Worm (Caenorhabditis elegans) whole organism, mixed stage, embryonic: ENCODE results near the gene nos-3.
A peak's percentile ranks its signal among the peaks of the same experiment; 100 is the strongest.

ENCODE experiments used
- M03D4.4 ChIP-seq: sonication (generic microtip); optimal IDR thresholded peaks from 2 replicates; lab custom pipeline; 2017; ENCODE audit warnings: mild to moderate bottlenecking, missing genetic modification characterization, missing compliant biosample characterization
- bed-3 ChIP-seq: fragments of 200-800 bp; sonication (Bioruptor generic); optimal IDR thresholded peaks from 3 replicates; lab custom pipeline; 2018; ENCODE audit warnings: mild to moderate bottlenecking, missing genetic modification characterization, moderate library complexity, missing compliant biosample characterization
- blmp-1 ChIP-seq: fragments of 150-350 bp; optimal IDR thresholded peaks from 2 replicates; lab custom pipeline; 2014; ENCODE audit warnings: missing biosample characterization, missing genetic modification characterization
- ceh-39 ChIP-seq: fragments of 150-350 bp; optimal IDR thresholded peaks from 2 replicates; lab custom pipeline; 2014; ENCODE audit warnings: missing biosample characterization, missing genetic modification characterization
- ceh-43 ChIP-seq: fragments of 200-800 bp; sonication (Bioruptor generic); optimal IDR thresholded peaks from 2 replicates; lab custom pipeline; 2018; ENCODE audit warnings: mild to moderate bottlenecking, missing genetic modification characterization, moderate library complexity, missing compliant biosample characterization
- ceh-83 ChIP-seq: fragments of 200-800 bp; sonication (Bioruptor generic); optimal IDR thresholded peaks from 2 replicates; lab custom pipeline; 2018; ENCODE audit warnings: mild to moderate bottlenecking, missing genetic modification characterization, missing compliant biosample characterization
- ces-1 ChIP-seq: fragments of 150-350 bp; optimal IDR thresholded peaks from 2 replicates; lab custom pipeline; 2014; ENCODE audit warnings: missing biosample characterization, missing genetic modification reagents, missing genetic modification characterization
- cnd-1 ChIP-seq: fragments of 200-800 bp; sonication (Bioruptor generic); optimal IDR thresholded peaks from 2 replicates; lab custom pipeline; 2018; ENCODE audit warnings: mild to moderate bottlenecking, missing genetic modification characterization, missing compliant biosample characterization
- drap-1 ChIP-seq: fragments of 200-800 bp; sonication (Bioruptor generic); optimal IDR thresholded peaks from 3 replicates; lab custom pipeline; 2018; ENCODE audit warnings: mild to moderate bottlenecking, missing genetic modification characterization, missing compliant biosample characterization
- elt-1 ChIP-seq: sonication (generic microtip); optimal IDR thresholded peaks from 2 replicates; lab custom pipeline; 2017; ENCODE audit warnings: missing genetic modification characterization, mild to moderate bottlenecking, missing compliant biosample characterization, antibody characterized with exemption, moderate library complexity, borderline replicate concordance; ENCODE audit not compliant: insufficient read depth
- elt-3 ChIP-seq: fragments of 150-350 bp; optimal IDR thresholded peaks from 2 replicates; lab custom pipeline; 2014; ENCODE audit warnings: missing biosample characterization, missing genetic modification characterization
- ham-2 ChIP-seq: fragments of 200-800 bp; sonication (Bioruptor generic); optimal IDR thresholded peaks from 2 replicates; lab custom pipeline; 2018; ENCODE audit warnings: mild to moderate bottlenecking, missing genetic modification characterization, missing compliant biosample characterization
- hlh-1 ChIP-seq: fragments of 150-350 bp; optimal IDR thresholded peaks from 2 replicates; lab custom pipeline; 2014; ENCODE audit warnings: missing biosample characterization, missing genetic modification reagents, missing genetic modification characterization
- lin-13 ChIP-seq: fragments of 150-350 bp; optimal IDR thresholded peaks from 2 replicates; lab custom pipeline; 2014; ENCODE audit warnings: missing biosample characterization, missing genetic modification characterization
- lin-32 ChIP-seq: fragments of 200-800 bp; sonication (Bioruptor generic); optimal IDR thresholded peaks from 2 replicates; lab custom pipeline; 2018; ENCODE audit warnings: mild to moderate bottlenecking, missing genetic modification characterization, missing compliant biosample characterization
- lsy-2 ChIP-seq: fragments of 150-350 bp; optimal IDR thresholded peaks from 2 replicates; lab custom pipeline; 2014; ENCODE audit warnings: missing biosample characterization, missing genetic modification characterization
- mab-5 ChIP-seq: fragments of 150-350 bp; optimal IDR thresholded peaks from 2 replicates; lab custom pipeline; 2014; ENCODE audit warnings: missing biosample characterization, missing genetic modification characterization
- mep-1 ChIP-seq: fragments of 150-350 bp; optimal IDR thresholded peaks from 2 replicates; lab custom pipeline; 2017; ENCODE audit warnings: missing biosample characterization, missing genetic modification reagents, missing genetic modification characterization, inconsistent platforms
- mls-2 ChIP-seq: sonication (generic microtip); optimal IDR thresholded peaks from 2 replicates; lab custom pipeline; 2016; ENCODE audit warnings: mild to moderate bottlenecking, missing genetic modification characterization, moderate library complexity, missing compliant biosample characterization
- nhr-12 ChIP-seq: fragments of 150-350 bp; optimal IDR thresholded peaks from 2 replicates; lab custom pipeline; 2014; ENCODE audit warnings: missing biosample characterization, missing genetic modification characterization
- nhr-2 ChIP-seq: fragments of 150-350 bp; optimal IDR thresholded peaks from 2 replicates; lab custom pipeline; 2014; ENCODE audit warnings: missing biosample characterization, missing genetic modification characterization
- nhr-237 ChIP-seq: fragments of 150-350 bp; optimal IDR thresholded peaks from 2 replicates; lab custom pipeline; 2014; ENCODE audit warnings: missing biosample characterization, missing genetic modification characterization
- nhr-76 ChIP-seq: sonication (generic microtip); optimal IDR thresholded peaks from 2 replicates; lab custom pipeline; 2017; ENCODE audit warnings: missing biosample characterization, missing genetic modification characterization
- pha-4 ChIP-seq: fragments of 150-350 bp; optimal IDR thresholded peaks from 2 replicates; lab custom pipeline; 2018; ENCODE audit warnings: missing biosample characterization, missing genetic modification reagents, missing genetic modification characterization
- sem-2 ChIP-seq: fragments of 200-800 bp; sonication (Bioruptor generic); optimal IDR thresholded peaks from 2 replicates; lab custom pipeline; 2018; ENCODE audit warnings: mild to moderate bottlenecking, missing genetic modification characterization, missing compliant biosample characterization
- snpc-4 ChIP-seq: fragments of 150-350 bp; optimal IDR thresholded peaks from 2 replicates; lab custom pipeline; 2014; ENCODE audit warnings: missing biosample characterization, missing genetic modification characterization
- sptf-1 ChIP-seq: sonication (generic microtip); optimal IDR thresholded peaks from 2 replicates; lab custom pipeline; 2017; ENCODE audit warnings: mild to moderate bottlenecking, missing genetic modification characterization, moderate library complexity, missing compliant biosample characterization
- tbx-8 ChIP-seq: fragments of 200-800 bp; sonication (Bioruptor generic); optimal IDR thresholded peaks from 2 replicates; lab custom pipeline; 2018; ENCODE audit warnings: mild to moderate bottlenecking, missing genetic modification characterization, moderate library complexity, missing compliant biosample characterization
- unc-120 ChIP-seq: sonication (generic microtip); optimal IDR thresholded peaks from 2 replicates; lab custom pipeline; 2017; ENCODE audit warnings: missing genetic modification characterization, missing compliant biosample characterization; ENCODE audit not compliant: poor library complexity, severe bottlenecking
- unc-62 ChIP-seq: fragments of 150-350 bp; optimal IDR thresholded peaks from 2 replicates; lab custom pipeline; 2014; ENCODE audit warnings: missing biosample characterization, missing genetic modification reagents, missing genetic modification characterization
- zip-8 ChIP-seq: fragments of 150-350 bp; optimal IDR thresholded peaks from 2 replicates; lab custom pipeline; 2014; ENCODE audit warnings: missing biosample characterization, missing genetic modification characterization
- ztf-11 ChIP-seq: fragments of 150-350 bp; optimal IDR thresholded peaks from 2 replicates; lab custom pipeline; 2014; ENCODE audit warnings: missing biosample characterization, missing genetic modification characterization

nos-3 gene

ce11 chrII:9746069-9746468 lies at the start of gene nos-3, which contains the start of gene Y53C12B.1:
Gene nos-3, plus strand, starts transcription at chrII:9746316.
Gene Y53C12B.1, minus strand, starts transcription at chrII:9746078.
- peak; percentile 91 for TF ChIP-seq ces-1
- peak; percentile 98 for TF ChIP-seq unc-120 (tag; lab: Kevin White, UChicago)
- peak; percentile 39 for TF ChIP-seq nhr-237 (tag; lab: Kevin White, UChicago)
- peak; percentile 81 for TF ChIP-seq ceh-39
- TF ChIP-seq snpc-4: no peak
- peak; percentile 25 for TF ChIP-seq hlh-1 (tag; lab: Kevin White, UChicago)
- TF ChIP-seq lsy-2 (tag; lab: Kevin White, UChicago): peak; percentile 98
- no peak for TF ChIP-seq drap-1 (GFP tag; lab: Kevin White, UChicago)
- peak; percentile 66 for TF ChIP-seq mep-1 (tag; lab: Kevin White, UChicago)
- TF ChIP-seq blmp-1 (tag; lab: Kevin White, UChicago): no peak
- TF ChIP-seq pha-4: peak; percentile 68
- TF ChIP-seq lin-13: peak; percentile 79

ce11 chrII:9700363-9700762 lies 45.8 kb upstream of the nos-3 start, which contains the start of the genes Y53C12A.8 and Y53C12A.7:
Gene Y53C12A.8, minus strand, starts transcription at chrII:9700463.
Gene Y53C12A.7, plus strand, starts transcription at chrII:9700543.
- TF ChIP-seq mab-5 (tag; lab: Kevin White, UChicago): no peak
- TF ChIP-seq mep-1 (tag; lab: Kevin White, UChicago): no peak
- no peak for TF ChIP-seq blmp-1 (tag; lab: Kevin White, UChicago)
- no peak for TF ChIP-seq ceh-43
- TF ChIP-seq lin-32 (GFP tag; lab: Kevin White, UChicago): no peak
- no peak for TF ChIP-seq nhr-12
- no peak for TF ChIP-seq bed-3 (GFP tag; lab: Kevin White, UChicago)
- TF ChIP-seq pha-4: no peak
- TF ChIP-seq M03D4.4 (tag; lab: Kevin White, UChicago): no peak
- no peak for TF ChIP-seq nhr-237 (tag; lab: Kevin White, UChicago)
- TF ChIP-seq ham-2 (GFP tag; lab: Kevin White, UChicago): no peak
- TF ChIP-seq ztf-11 (tag; lab: Kevin White, UChicago): no peak
- TF ChIP-seq, all 35 proteins: peak for 0

- TF ChIP-seq nhr-76 (tag; lab: Kevin White, UChicago): no peak
- no peak for TF ChIP-seq mep-1 (tag; lab: Kevin White, UChicago)
- TF ChIP-seq ztf-11 (tag; lab: Kevin White, UChicago): no peak
Measured at ce11 chrII:9703601-9704000, 42.5 kb upstream of the nos-3 start, which contains the start of gene mop-25.2. Gene mop-25.2, minus strand, starts transcription at chrII:9703701.

- TF ChIP-seq unc-62 (GFP tag; lab: Kevin White, UChicago) (no peak), elt-3 (no peak), sptf-1 (no peak), unc-120 (tag; lab: Kevin White, UChicago) (no peak), ceh-39 (no peak), nhr-12 (no peak), ham-2 (GFP tag; lab: Kevin White, UChicago) (no peak), cnd-1 (no peak), hlh-1 (tag; lab: Kevin White, UChicago) (no peak), ces-1 (no peak), blmp-1 (tag; lab: Kevin White, UChicago) (no peak), sem-2 (GFP tag; lab: Kevin White, UChicago) (no peak), tbx-8 (GFP tag; lab: Kevin White, UChicago) (no peak), M03D4.4 (tag; lab: Kevin White, UChicago) (no peak), mab-5 (tag; lab: Kevin White, UChicago) (no peak), bed-3 (GFP tag; lab: Kevin White, UChicago) (no peak), nhr-237 (tag; lab: Kevin White, UChicago) (no peak), pha-4 (no peak)
Measured at ce11 chrII:9704746-9705145, 41.4 kb upstream of the nos-3 start, which contains the start of gene Y53C12A.10. Gene Y53C12A.10, minus strand, starts transcription at chrII:9704846.

- peak; percentile 31 for TF ChIP-seq mep-1 (tag; lab: Kevin White, UChicago)
- peak; percentile 43 for TF ChIP-seq nhr-237 (tag; lab: Kevin White, UChicago)
- no peak for TF ChIP-seq mab-5 (tag; lab: Kevin White, UChicago)
- no peak for TF ChIP-seq ham-2 (GFP tag; lab: Kevin White, UChicago)
- TF ChIP-seq lsy-2 (tag; lab: Kevin White, UChicago): peak; percentile 51
- peak; percentile 11 for TF ChIP-seq nhr-2 (tag; lab: Kevin White, UChicago)
- TF ChIP-seq ces-1: peak; percentile 29
Measured at ce11 chrII:9706207-9706606, 39.9 kb upstream of the nos-3 start, which contains the start of gene Y53C12A.3. Gene Y53C12A.3, minus strand, starts transcription at chrII:9706240.

ce11 chrII:9708835-9709299 lies 37.2 kb upstream of the nos-3 start, which contains the start of gene glt-5:
Gene glt-5, minus strand, starts transcription at chrII:9708885.
- TF ChIP-seq ztf-11 (tag; lab: Kevin White, UChicago): no peak
- no peak for TF ChIP-seq tbx-8 (GFP tag; lab: Kevin White, UChicago)
- TF ChIP-seq sem-2 (GFP tag; lab: Kevin White, UChicago): no peak
- TF ChIP-seq zip-8 (tag; lab: Kevin White, UChicago): no peak
- TF ChIP-seq nhr-237 (tag; lab: Kevin White, UChicago): no peak
- no peak for TF ChIP-seq nhr-12
- TF ChIP-seq elt-3: no peak
- TF ChIP-seq ceh-39: no peak
- TF ChIP-seq elt-1 (tag; lab: Kevin White, UChicago): no peak
- no peak for TF ChIP-seq ceh-83 (GFP tag; lab: Kevin White, UChicago)
- TF ChIP-seq mls-2 (tag; lab: Kevin White, UChicago): no peak
